Worm (Caenorhabditis elegans): Measurements from ENCODE around the gene R02E12.5.

- TF ChIP-seq ceh-43 (GFP tag; optimal IDR thresholded peaks at IDR 0.05) = no peak
- TF ChIP-seq lsy-2 (tag; optimal IDR thresholded peaks at IDR 0.05) = no peak
- TF ChIP-seq unc-62 (GFP tag; optimal IDR thresholded peaks at IDR 0.05) = no peak
- no peak for TF ChIP-seq lin-32 (GFP tag; optimal IDR thresholded peaks at IDR 0.05)
- TF ChIP-seq ces-1 (GFP tag; optimal IDR thresholded peaks at IDR 0.05) = no peak
- TF ChIP-seq blmp-1 (tag; optimal IDR thresholded peaks at IDR 0.05) = no peak
- TF ChIP-seq nhr-12 (tag; optimal IDR thresholded peaks at IDR 0.05) = no peak
- no peak for TF ChIP-seq ztf-11 (tag; optimal IDR thresholded peaks at IDR 0.05)
- TF ChIP-seq nhr-76 (tag; optimal IDR thresholded peaks at IDR 0.05) = no peak
- TF ChIP-seq nhr-237 (tag; optimal IDR thresholded peaks at IDR 0.05) = no peak
These were observed at the start of gene R02E12.5 for ce11 chrX:3997040-3997439.

Data from whole organism, mixed stage, embryonic.